Fruit fly (Drosophila melanogaster) whole organism, embryonic: ENCODE results near the gene CG3198.

ENCODE experiments used
- Ada2b ChIP-seq: fragments of 200-800 bp; sonication (Bioruptor generic); IDR thresholded peaks from 2 replicates; pipeline ENCODE4 v1.3.6; 2022; ENCODE audit warnings: missing biosample characterization, missing genetic modification characterization
- Asciz ChIP-seq: fragments of 200-800 bp; sonication (Bioruptor generic); optimal IDR thresholded peaks from 2 replicates; lab custom pipeline; 2017; ENCODE audit warnings: missing biosample characterization, mild to moderate bottlenecking, missing genetic modification characterization, missing genetic modification reagents
- Bteb2 ChIP-seq: fragments of 200-800 bp; sonication (Bioruptor generic); optimal IDR thresholded peaks from 2 replicates; lab custom pipeline; 2016; ENCODE audit warnings: missing biosample characterization, missing genetic modification characterization
- CG10267 ChIP-seq: fragments of 200-800 bp; sonication (Bioruptor generic); optimal IDR thresholded peaks from 2 replicates; lab custom pipeline; 2018; ENCODE audit warnings: missing biosample characterization, mild to moderate bottlenecking, missing genetic modification characterization, moderate library complexity
- CG11695 ChIP-seq: fragments of 200-800 bp; sonication (Bioruptor generic); IDR thresholded peaks from 3 replicates; pipeline ENCODE4 v1.3.6; 2022; ENCODE audit warnings: missing biosample characterization, missing genetic modification characterization
- CG12071 ChIP-seq: fragments of 200-800 bp; sonication (Bioruptor generic); optimal IDR thresholded peaks from 3 replicates; lab custom pipeline; 2018; ENCODE audit warnings: missing biosample characterization, mild to moderate bottlenecking, missing genetic modification characterization
- CG1233 ChIP-seq: fragments of 200-800 bp; sonication (Bioruptor generic); optimal IDR thresholded peaks from 4 replicates; lab custom pipeline; 2018; ENCODE audit warnings: missing biosample characterization, mild to moderate bottlenecking, missing genetic modification characterization
- CG14441 ChIP-seq: fragments of 200-800 bp; sonication (Bioruptor generic); IDR thresholded peaks from 2 replicates; pipeline ENCODE4 v1.3.6; 2022; ENCODE audit warnings: missing biosample characterization, missing genetic modification characterization
- CG14965 ChIP-seq: fragments of 200-800 bp; sonication (Bioruptor generic); optimal IDR thresholded peaks from 2 replicates; lab custom pipeline; 2016; ENCODE audit warnings: missing biosample characterization, missing genetic modification characterization, borderline replicate concordance
- CG1529 ChIP-seq: fragments of 200-800 bp; sonication (Bioruptor generic); optimal IDR thresholded peaks from 3 replicates; lab custom pipeline; 2018; ENCODE audit warnings: missing biosample characterization, missing genetic modification characterization
- CG2678 ChIP-seq: fragments of 200-800 bp; sonication (Bioruptor generic); optimal IDR thresholded peaks from 3 replicates; lab custom pipeline; 2019; ENCODE audit warnings: missing biosample characterization, mild to moderate bottlenecking, missing genetic modification characterization, moderate library complexity
- CG2875 ChIP-seq: fragments of 200-800 bp; sonication (Bioruptor generic); optimal IDR thresholded peaks from 2 replicates; lab custom pipeline; 2017; ENCODE audit warnings: missing biosample characterization, mild to moderate bottlenecking, missing genetic modification characterization, missing genetic modification reagents
- CG31365 ChIP-seq: fragments of 200-800 bp; sonication (Bioruptor generic); optimal IDR thresholded peaks from 2 replicates; lab custom pipeline; 2018; ENCODE audit warnings: missing biosample characterization, mild to moderate bottlenecking, missing genetic modification characterization
- CG3838 ChIP-seq: fragments of 200-800 bp; sonication (Bioruptor generic); optimal IDR thresholded peaks from 3 replicates; lab custom pipeline; 2016; ENCODE audit warnings: missing biosample characterization, missing genetic modification characterization
- CG42726 ChIP-seq: fragments of 200-800 bp; sonication (Bioruptor generic); IDR thresholded peaks from 2 replicates; pipeline ENCODE4 v1.3.6; 2022; ENCODE audit warnings: missing biosample characterization, missing genetic modification characterization; ENCODE audit not compliant: partially characterized antibody
- CG5180 ChIP-seq: fragments of 200-800 bp; sonication (Bioruptor generic); optimal IDR thresholded peaks from 3 replicates; lab custom pipeline; 2017; ENCODE audit warnings: missing biosample characterization, missing genetic modification characterization, mild to moderate bottlenecking, moderate library complexity, missing genetic modification reagents
- CG6683 ChIP-seq: fragments of 200-800 bp; sonication (Bioruptor generic); optimal IDR thresholded peaks from 2 replicates; lab custom pipeline; 2017; ENCODE audit warnings: missing biosample characterization, mild to moderate bottlenecking, missing genetic modification characterization, missing genetic modification reagents
- CG6854 ChIP-seq: fragments of 200-800 bp; sonication (Bioruptor generic); optimal IDR thresholded peaks from 3 replicates; lab custom pipeline; 2017; ENCODE audit warnings: missing biosample characterization, mild to moderate bottlenecking, missing genetic modification characterization
- CG7786 ChIP-seq: fragments of 200-800 bp; sonication (Bioruptor generic); optimal IDR thresholded peaks from 2 replicates; lab custom pipeline; 2016; ENCODE audit warnings: missing biosample characterization, missing genetic modification characterization
- CG9437 ChIP-seq: fragments of 200-800 bp; sonication (Bioruptor generic); optimal IDR thresholded peaks from 2 replicates; lab custom pipeline; 2018; ENCODE audit warnings: missing biosample characterization, mild to moderate bottlenecking, missing genetic modification characterization
- CTCF ChIP-seq: fragments of 200-800 bp; sonication (Bioruptor generic); optimal IDR thresholded peaks from 2 replicates; lab custom pipeline; 2017; ENCODE audit warnings: missing biosample characterization, mild to moderate bottlenecking, missing genetic modification characterization, moderate library complexity
- Dek ChIP-seq: fragments of 200-800 bp; sonication (Bioruptor generic); optimal IDR thresholded peaks from 3 replicates; lab custom pipeline; 2019; ENCODE audit warnings: missing biosample characterization, mild to moderate bottlenecking, missing genetic modification characterization, moderate library complexity
- E2f2 ChIP-seq: fragments of 200-800 bp; sonication (Bioruptor generic); IDR thresholded peaks from 2 replicates; pipeline ENCODE4 v1.3.6; 2022; ENCODE audit warnings: missing biosample characterization, missing genetic modification characterization
- Ets65A ChIP-seq: fragments of 200-800 bp; sonication (Bioruptor generic); peaks from one replicate; lab custom pipeline; 2016; ENCODE audit warnings: missing biosample characterization, missing genetic modification characterization
- H15 ChIP-seq: fragments of 200-800 bp; sonication (Bioruptor generic); IDR thresholded peaks from 3 replicates; pipeline ENCODE4 v1.3.6; 2022; ENCODE audit warnings: missing biosample characterization, missing genetic modification characterization
- H2.0 ChIP-seq: fragments of 200-800 bp; sonication (Bioruptor generic); IDR thresholded peaks from 2 replicates; pipeline ENCODE4 v1.3.6; 2022; ENCODE audit warnings: missing biosample characterization, missing genetic modification characterization
- Hmr ChIP-seq: fragments of 200-800 bp; sonication (Bioruptor generic); optimal IDR thresholded peaks from 3 replicates; lab custom pipeline; 2017; ENCODE audit warnings: mild to moderate bottlenecking, missing biosample characterization, missing genetic modification reagents, missing genetic modification characterization
- Hr39 ChIP-seq: fragments of >200 bp; optimal IDR thresholded peaks from 2 replicates; lab custom pipeline; 2017
- Lhr ChIP-seq: fragments of 200-800 bp; sonication (Bioruptor generic); optimal IDR thresholded peaks from 3 replicates; lab custom pipeline; 2017; ENCODE audit warnings: mild to moderate bottlenecking, missing biosample characterization, missing genetic modification reagents, missing genetic modification characterization
- Med ChIP-seq: fragments of 200-800 bp; sonication (Bioruptor generic); peaks from one replicate; lab custom pipeline; 2016; ENCODE audit warnings: missing biosample characterization, missing genetic modification characterization, mild to moderate bottlenecking, inconsistent platforms, moderate library complexity
- Mrtf ChIP-seq: fragments of 200-800 bp; sonication (Bioruptor generic); IDR thresholded peaks from 3 replicates; pipeline ENCODE4 v1.3.6; 2022; ENCODE audit warnings: missing biosample characterization, missing genetic modification characterization
- Myb ChIP-seq: fragments of 200-800 bp; sonication (Bioruptor generic); optimal IDR thresholded peaks from 2 replicates; lab custom pipeline; 2016; ENCODE audit warnings: missing biosample characterization, missing genetic modification characterization
- Oaz ChIP-seq: fragments of 200-800 bp; sonication (Bioruptor generic); IDR thresholded peaks from 2 replicates; pipeline ENCODE4 v1.3.6; 2022; ENCODE audit warnings: missing biosample characterization, missing genetic modification characterization
- Scr ChIP-seq: fragments of 200-800 bp; sonication (Bioruptor generic); IDR thresholded peaks from 2 replicates; pipeline ENCODE4 v1.3.6; 2022; ENCODE audit warnings: missing biosample characterization, missing genetic modification characterization; ENCODE audit not compliant: partially characterized antibody
- Sox102F ChIP-seq: fragments of 200-800 bp; sonication (Bioruptor generic); optimal IDR thresholded peaks from 2 replicates; lab custom pipeline; 2018; ENCODE audit warnings: missing biosample characterization, mild to moderate bottlenecking, missing genetic modification characterization, moderate library complexity
- Stat92E ChIP-seq, 3 experiments: fragments of >200 bp in 2 of 3; fragments of 200-800 bp in 1 of 3; sonication (Bioruptor generic) in 1 of 3; optimal IDR thresholded peaks; 2 replicates each; lab custom pipeline; 2017 to 2019; ENCODE audit warnings: missing biosample characterization in 3 of 3, missing genetic modification characterization in 3 of 3, mild to moderate bottlenecking in 1 of 3, moderate library complexity in 1 of 3
- TFAM ChIP-seq: fragments of 200-800 bp; sonication (Bioruptor generic); optimal IDR thresholded peaks from 2 replicates; lab custom pipeline; 2017; ENCODE audit warnings: missing biosample characterization, missing genetic modification characterization, inconsistent platforms
- Taf1 ChIP-seq: fragments of 200-800 bp; sonication (Bioruptor generic); IDR thresholded peaks from 2 replicates; pipeline ENCODE4 v1.3.6; 2022; ENCODE audit warnings: missing biosample characterization, missing genetic modification characterization
- ase ChIP-seq: fragments of 200-800 bp; sonication (Bioruptor generic); IDR thresholded peaks from 3 replicates; pipeline ENCODE4 v1.3.6; 2022; ENCODE audit warnings: missing biosample characterization, missing genetic modification characterization
- bowl ChIP-seq: fragments of 200-800 bp; sonication (Bioruptor generic); IDR thresholded peaks from 2 replicates; pipeline ENCODE4 v1.3.6; 2022; ENCODE audit warnings: missing biosample characterization, missing genetic modification characterization
- dm ChIP-seq: fragments of 200-800 bp; sonication (Bioruptor generic); optimal IDR thresholded peaks from 3 replicates; lab custom pipeline; 2016; ENCODE audit warnings: missing biosample characterization, missing genetic modification characterization
- fru ChIP-seq: fragments of >200 bp; optimal IDR thresholded peaks from 2 replicates; lab custom pipeline; 2017
- kay ChIP-seq: fragments of 200-800 bp; sonication (Bioruptor generic); optimal IDR thresholded peaks from 2 replicates; lab custom pipeline; 2016; ENCODE audit warnings: missing biosample characterization, missing genetic modification characterization
- lov ChIP-seq, 2 experiments: fragments of 200-800 bp in 1 of 2; fragments of >200 bp in 1 of 2; sonication (Bioruptor generic) in 1 of 2; IDR thresholded peaks in 1 of 2; optimal IDR thresholded peaks in 1 of 2; 2 replicates in 1 of 2; 3 replicates in 1 of 2; pipeline versions ENCODE4 v1.3.6 to Lab custom; 2017 to 2022; ENCODE audit warnings: missing biosample characterization in 1 of 2, missing genetic modification characterization in 1 of 2
- p53 ChIP-seq: fragments of 200-800 bp; sonication (Bioruptor generic); optimal IDR thresholded peaks from 2 replicates; lab custom pipeline; 2016; ENCODE audit warnings: missing biosample characterization, missing genetic modification characterization
- phol ChIP-seq: fragments of 200-800 bp; sonication (Bioruptor generic); optimal IDR thresholded peaks from 3 replicates; lab custom pipeline; 2018; ENCODE audit warnings: missing biosample characterization, mild to moderate bottlenecking, missing genetic modification characterization, moderate library complexity
- pros ChIP-seq: fragments of 200-800 bp; sonication (Bioruptor generic); optimal IDR thresholded peaks from 3 replicates; lab custom pipeline; 2019; ENCODE audit warnings: missing biosample characterization, mild to moderate bottlenecking, missing genetic modification characterization, moderate library complexity
- schlank ChIP-seq: fragments of 200-800 bp; sonication (Bioruptor generic); optimal IDR thresholded peaks from 2 replicates; lab custom pipeline; 2018; ENCODE audit warnings: missing biosample characterization, mild to moderate bottlenecking, missing genetic modification characterization
- slbo ChIP-seq: fragments of 200-800 bp; sonication (Bioruptor generic); IDR thresholded peaks from 2 replicates; pipeline ENCODE4 v1.3.6; 2022; ENCODE audit warnings: missing biosample characterization, missing genetic modification characterization
- vnd ChIP-seq: fragments of 200-800 bp; sonication (Bioruptor generic); IDR thresholded peaks from 3 replicates; pipeline ENCODE4 v1.3.6; 2022; ENCODE audit warnings: missing biosample characterization, missing genetic modification characterization; ENCODE audit not compliant: partially characterized antibody

CG3198 gene

dm6 chrX:6696467-6696866, 22.7 kb upstream of the CG3198 start (continued):
- TF ChIP-seq Ada2b (GFP tag; lab: Robert Waterston, UW) (peak; percentile 55), CG14965 (GFP tag; lab: Kevin White, UChicago) (no peak), CG1529 (GFP tag; lab: Kevin White, UChicago) (peak; percentile 54), schlank (peak; percentile 53), CG2678 (peak; percentile 86), Asciz (peak; percentile 46), Hmr (GFP tag; lab: Kevin White, UChicago) (peak; percentile 87), CG14441 (GFP tag; lab: Robert Waterston, UW) (peak; percentile 85), Lhr (GFP tag; lab: Kevin White, UChicago) (no peak), CG9437 (peak; percentile 46), dm (no peak), Med (GFP tag; lab: Kevin White, UChicago) (peak; percentile 86), kay (GFP tag; lab: Kevin White, UChicago) (peak; percentile 29), CG11695 (GFP tag; lab: Robert Waterston, UW) (peak; percentile 81), bowl (GFP tag; lab: Robert Waterston, UW) (no peak; the same call in 1 of the 2 replicates), Stat92E (GFP tag; optimal IDR thresholded peaks at IDR 0.05; lab: Kevin White, UChicago) (no peak), CG31365 (tag; lab: Kevin White, UChicago) (no peak), pros (GFP tag; lab: Kevin White, UChicago) (peak; percentile 33), vnd (GFP tag; lab: Robert Waterston, UW) (no peak), CG3838 (no peak), CG10267 (tag; lab: Kevin White, UChicago) (peak; percentile 50), CG6683 (peak; percentile 66), Taf1 (GFP tag; lab: Robert Waterston, UW) (peak; percentile 43; the same call in 1 of the 2 replicates), CG12071 (GFP tag; lab: Kevin White, UChicago) (peak; percentile 39), E2f2 (peak; percentile 56; the same call in 1 of the 2 replicates), Bteb2 (peak; percentile 43), CTCF (GFP tag; lab: Kevin White, UChicago) (peak; percentile 13), slbo (GFP tag; lab: Robert Waterston, UW) (peak; percentile 71), TFAM (GFP tag; lab: Kevin White, UChicago) (no peak), lov (optimal IDR thresholded peaks at IDR 0.05; lab: Kevin White, UChicago) (no peak), lov (GFP tag; IDR thresholded peaks at IDR 0.05; lab: Robert Waterston, UW) (0 out of 3 replicates have a peak, but pooled peaks have one; percentile 41), Hr39 (lab: Kevin White, UChicago) (no peak), Myb (GFP tag; lab: Kevin White, UChicago) (peak; percentile 45), H15 (GFP tag; lab: Robert Waterston, UW) (no peak), CG1233 (GFP tag; lab: Kevin White, UChicago) (peak; percentile 45), Oaz (GFP tag; lab: Robert Waterston, UW) (peak; percentile 32; the same call in 1 of the 2 replicates), CG6854 (peak; percentile 74), CG2875 (GFP tag; lab: Kevin White, UChicago) (peak; percentile 31), Sox102F (GFP tag; lab: Kevin White, UChicago) (peak; percentile 64), CG5180 (GFP tag; lab: Kevin White, UChicago) (peak; percentile 58), Dek (tag; lab: Kevin White, UChicago) (peak; percentile 66), Ets65A (GFP tag; lab: Kevin White, UChicago) (peak; percentile 89), CG42726 (GFP tag; lab: Robert Waterston, UW) (no peak), CG7786 (GFP tag; lab: Kevin White, UChicago) (peak; percentile 52), Scr (GFP tag; lab: Robert Waterston, UW) (no peak), fru (lab: Kevin White, UChicago) (no peak), ase (GFP tag; lab: Robert Waterston, UW) (peak; percentile 50; the same call in 1 of the 3 replicates), H2.0 (GFP tag; lab: Robert Waterston, UW) (0 out of 2 replicates have a peak, but pooled peaks have one; percentile 26), p53 (GFP tag; lab: Kevin White, UChicago) (no peak), phol (tag; lab: Kevin White, UChicago) (peak; percentile 59), Mrtf (0 out of 3 replicates have a peak, but pooled peaks have one; percentile 49)
